Fruit fly (Drosophila melanogaster) whole organism, prepupa: ENCODE results near the gene CG8668.

Experiments used
- CG6808 ChIP-seq: fragments of 200-800 bp; sonication (Bioruptor generic); optimal IDR thresholded peaks from 3 replicates; lab custom pipeline; 2017; ENCODE audit warnings: missing biosample characterization, missing genetic modification characterization, mild to moderate bottlenecking, moderate library complexity, missing genetic modification reagents
- Eip78C ChIP-seq: fragments of 200-800 bp; sonication (Bioruptor generic); peaks from one replicate; lab custom pipeline; 2016; ENCODE audit warnings: missing biosample characterization, missing genetic modification characterization
- Gug ChIP-seq: fragments of 200-800 bp; sonication (Bioruptor generic); IDR thresholded peaks from 2 replicates; pipeline ENCODE4 v1.3.6; 2022; ENCODE audit warnings: missing biosample characterization, missing genetic modification characterization
- Hr39 ChIP-seq: fragments of 200-800 bp; sonication (Bioruptor generic); optimal IDR thresholded peaks from 2 replicates; lab custom pipeline; 2016; ENCODE audit warnings: missing biosample characterization, missing genetic modification characterization
- OdsH ChIP-seq: fragments of 200-800 bp; sonication (Bioruptor generic); optimal IDR thresholded peaks from 3 replicates; lab custom pipeline; 2016; ENCODE audit warnings: missing biosample characterization, missing genetic modification characterization
- svp ChIP-seq: fragments of 200-800 bp; sonication (Bioruptor generic); peaks from one replicate; lab custom pipeline; 2016; ENCODE audit warnings: missing biosample characterization, missing genetic modification characterization
- topi ChIP-seq: fragments of 200-800 bp; sonication (Bioruptor generic); optimal IDR thresholded peaks from 3 replicates; lab custom pipeline; 2016; ENCODE audit warnings: missing biosample characterization, missing genetic modification characterization

DNA sequence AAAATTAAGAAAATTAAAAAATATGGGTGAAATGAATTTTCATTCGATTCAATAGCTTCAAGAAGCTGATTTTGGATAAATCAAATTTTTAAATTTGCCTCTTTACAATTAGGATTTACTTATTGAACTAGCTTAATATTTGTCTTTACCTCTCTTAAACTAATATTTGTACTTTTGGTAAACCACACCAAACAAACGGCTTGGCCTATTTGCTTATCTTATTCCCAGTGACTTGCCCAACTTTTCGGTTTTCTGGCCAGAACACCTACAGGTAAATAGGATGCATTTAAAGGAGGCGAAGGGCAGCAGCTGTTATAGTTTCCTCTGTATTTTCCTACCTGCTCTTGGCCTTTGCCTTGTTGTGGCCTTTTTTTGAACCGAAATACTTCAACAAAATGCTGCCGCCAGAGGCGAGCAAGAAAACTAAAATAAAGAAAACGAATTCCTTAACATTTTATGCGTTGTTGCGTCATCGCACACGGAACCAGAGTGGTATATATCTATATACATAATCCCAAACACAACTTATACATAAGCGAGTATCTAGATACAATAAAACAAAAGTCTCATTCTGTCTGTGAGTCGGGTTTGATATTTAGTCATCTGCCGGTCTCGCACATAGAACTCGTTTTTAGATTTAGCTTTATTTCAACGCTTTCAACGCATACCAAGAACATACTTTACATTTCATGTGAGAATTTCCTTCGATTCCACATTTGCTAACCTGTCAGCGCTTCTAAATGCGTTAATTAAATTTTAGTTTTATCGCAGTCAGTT lies 39.2 kb downstream of the CG8668 start:
- TF ChIP-seq Gug (GFP tag; lab: Robert Waterston, UW) = no peak
- no peak for TF ChIP-seq OdsH (GFP tag; lab: Kevin White, UChicago)
- no peak for TF ChIP-seq CG6808 (GFP tag; lab: Kevin White, UChicago)
- peak; percentile 2 for TF ChIP-seq Eip78C (GFP tag; lab: Kevin White, UChicago)
- no peak for TF ChIP-seq Hr39 (GFP tag; lab: Kevin White, UChicago)
- no peak for TF ChIP-seq topi (GFP tag; lab: Kevin White, UChicago)
- TF ChIP-seq svp (GFP tag; lab: Kevin White, UChicago) = no peak
